Worm (Caenorhabditis elegans) whole organism, young adult: ENCODE data around the gene F11D5.1.

Experiments
- B0035.1 ChIP-seq: sonication (generic microtip); optimal IDR thresholded peaks from 2 replicates; lab custom pipeline; 2016; ENCODE audit warnings: missing genetic modification characterization, mild to moderate bottlenecking, missing compliant biosample characterization, missing genotype, missing genetic modification reagents
- D2030.7 ChIP-seq: fragments of 200-800 bp; sonication (Bioruptor generic); IDR thresholded peaks from 2 replicates; pipeline ENCODE4 v1.3.6; 2022; ENCODE audit warnings: missing genetic modification reagents, missing genetic modification characterization, missing compliant biosample characterization
- F22D6.2 ChIP-seq: sonication (generic microtip); optimal IDR thresholded peaks from 2 replicates; lab custom pipeline; 2016; ENCODE audit warnings: mild to moderate bottlenecking, missing genetic modification characterization, missing compliant biosample characterization
- F23B12.7 ChIP-seq: sonication (generic microtip); optimal IDR thresholded peaks from 2 replicates; lab custom pipeline; 2017; ENCODE audit warnings: missing genetic modification characterization, mild to moderate bottlenecking, missing compliant biosample characterization, antibody characterized with exemption, moderate library complexity; ENCODE audit not compliant: insufficient read depth
- F37B4.10 ChIP-seq: fragments of 200-800 bp; sonication (Bioruptor generic); IDR thresholded peaks from 2 replicates; pipeline ENCODE4 v1.3.6; 2022; ENCODE audit warnings: missing genetic modification characterization, missing compliant biosample characterization
- T07F8.4 ChIP-seq: sonication (generic microtip); optimal IDR thresholded peaks from 2 replicates; lab custom pipeline; 2016; ENCODE audit warnings: mild to moderate bottlenecking, missing genetic modification characterization, moderate library complexity, missing compliant biosample characterization
- aptf-3 ChIP-seq: fragments of 200-800 bp; sonication (Bioruptor generic); IDR thresholded peaks from 2 replicates; pipeline ENCODE4 v1.3.6; 2022; ENCODE audit warnings: missing genetic modification characterization, missing compliant biosample characterization
- attf-6 ChIP-seq: fragments of 200-800 bp; sonication (Bioruptor generic); IDR thresholded peaks from 2 replicates; pipeline ENCODE4 v1.3.6; 2022; ENCODE audit warnings: missing genetic modification reagents, missing genetic modification characterization, missing compliant biosample characterization
- bed-1 ChIP-seq: fragments of 200-800 bp; sonication (Bioruptor generic); IDR thresholded peaks from 2 replicates; pipeline ENCODE4 v1.3.6; 2022; ENCODE audit warnings: missing genetic modification reagents, missing genetic modification characterization, missing compliant biosample characterization
- cebp-2 ChIP-seq: fragments of 200-800 bp; sonication (Bioruptor generic); IDR thresholded peaks from 2 replicates; pipeline ENCODE4 v1.3.6; 2022; ENCODE audit warnings: missing genetic modification characterization, missing compliant biosample characterization
- chd-7 ChIP-seq: sonication (generic microtip); optimal IDR thresholded peaks from 2 replicates; lab custom pipeline; 2016; ENCODE audit warnings: mild to moderate bottlenecking, missing genetic modification characterization, moderate library complexity, missing compliant biosample characterization
- die-1 ChIP-seq: sonication (generic microtip); optimal IDR thresholded peaks from 2 replicates; lab custom pipeline; 2016; ENCODE audit warnings: missing genotype, mild to moderate bottlenecking, missing genetic modification characterization, missing compliant biosample characterization
- dox-1 ChIP-seq: fragments of 200-800 bp; sonication (Bioruptor generic); IDR thresholded peaks from 2 replicates; pipeline ENCODE4 v1.3.6; 2022; ENCODE audit warnings: missing genetic modification reagents, missing genetic modification characterization, missing compliant biosample characterization
- dpff-1 ChIP-seq: sonication (generic microtip); optimal IDR thresholded peaks from 2 replicates; lab custom pipeline; 2017; ENCODE audit warnings: mild to moderate bottlenecking, missing genetic modification characterization, missing compliant biosample characterization
- efl-1 ChIP-seq: fragments of 150-350 bp; optimal IDR thresholded peaks from 2 replicates; lab custom pipeline; 2014; ENCODE audit warnings: missing biosample characterization, missing genetic modification reagents, missing genetic modification characterization
- egl-18 ChIP-seq: fragments of 200-800 bp; sonication (Bioruptor generic); IDR thresholded peaks from 2 replicates; pipeline ENCODE4 v1.3.6; 2022; ENCODE audit warnings: missing genetic modification reagents, missing genetic modification characterization, missing compliant biosample characterization
- egrh-3 ChIP-seq: fragments of 200-800 bp; sonication (Bioruptor generic); IDR thresholded peaks from 2 replicates; pipeline ENCODE4 v1.3.6; 2022; ENCODE audit warnings: missing genetic modification reagents, missing genetic modification characterization, missing compliant biosample characterization
- fkh-3 ChIP-seq: sonication (generic microtip); optimal IDR thresholded peaks from 2 replicates; lab custom pipeline; 2016; ENCODE audit warnings: mild to moderate bottlenecking, missing genetic modification characterization, missing compliant biosample characterization
- hmg-20 ChIP-seq: fragments of 200-800 bp; sonication (Bioruptor generic); IDR thresholded peaks from 2 replicates; pipeline ENCODE4 v1.3.6; 2022; ENCODE audit warnings: missing genetic modification reagents, missing genetic modification characterization, missing compliant biosample characterization
- let-526 ChIP-seq: fragments of 200-800 bp; sonication (Bioruptor generic); IDR thresholded peaks from 2 replicates; pipeline ENCODE4 v1.3.6; 2022; ENCODE audit warnings: missing genetic modification reagents, missing genetic modification characterization, missing compliant biosample characterization
- let-607 ChIP-seq, 2 experiments: fragments of 200-800 bp in 1 of 2; sonication (Bioruptor generic) in 1 of 2; sonication (generic microtip) in 1 of 2; optimal IDR thresholded peaks; 2 replicates each; lab custom pipeline; 2016 to 2018; ENCODE audit warnings: mild to moderate bottlenecking in 2 of 2, missing compliant biosample characterization in 2 of 2, missing genetic modification characterization in 2 of 2, moderate library complexity in 2 of 2, missing genotype in 1 of 2
- lin-35 ChIP-seq, 3 experiments: fragments of 150-350 bp in 2 of 3; sonication (generic microtip) in 1 of 3; optimal IDR thresholded peaks; 2 replicates each; lab custom pipeline; 2014 to 2018; ENCODE audit warnings: missing biosample characterization in 3 of 3, missing genetic modification characterization in 3 of 3, missing genetic modification reagents in 3 of 3
- madf-3 ChIP-seq: fragments of 200-800 bp; sonication (Bioruptor generic); IDR thresholded peaks from 2 replicates; pipeline ENCODE4 v1.3.6; 2022; ENCODE audit warnings: missing genetic modification reagents, missing genetic modification characterization, missing compliant biosample characterization
- madf-8 ChIP-seq: fragments of 200-800 bp; sonication (Bioruptor generic); conservative IDR thresholded peaks from 2 replicates; pipeline ENCODE4 v1.3.6; 2022; ENCODE audit warnings: missing genetic modification reagents, missing genetic modification characterization, missing compliant biosample characterization
- mel-28 ChIP-seq: sonication (generic microtip); optimal IDR thresholded peaks from 2 replicates; lab custom pipeline; 2016; ENCODE audit warnings: borderline replicate concordance, mild to moderate bottlenecking, missing genetic modification characterization, missing compliant biosample characterization
- nfya-1 ChIP-seq: sonication (generic microtip); optimal IDR thresholded peaks from 2 replicates; lab custom pipeline; 2017; ENCODE audit warnings: antibody characterized with exemption, missing compliant biosample characterization, missing genetic modification characterization, borderline replicate concordance; ENCODE audit not compliant: insufficient read depth
- nfyb-1 ChIP-seq: fragments of 200-800 bp; sonication (Bioruptor generic); IDR thresholded peaks from 2 replicates; pipeline ENCODE4 v1.3.6; 2022; ENCODE audit warnings: missing genetic modification reagents, missing genetic modification characterization, missing compliant biosample characterization
- nhr-80 ChIP-seq: sonication (generic microtip); optimal IDR thresholded peaks from 2 replicates; lab custom pipeline; 2016; ENCODE audit warnings: missing genetic modification characterization, missing compliant biosample characterization
- pha-4 ChIP-seq: fragments of 150-350 bp; sonication (generic microtip); optimal IDR thresholded peaks from 2 replicates; lab custom pipeline; 2014; ENCODE audit warnings: missing biosample characterization, missing genetic modification reagents, missing genetic modification characterization
- repo-1 ChIP-seq: sonication (generic microtip); optimal IDR thresholded peaks from 2 replicates; lab custom pipeline; 2017; ENCODE audit warnings: mild to moderate bottlenecking, missing genetic modification characterization, missing compliant biosample characterization
- snpc-1.1 ChIP-seq: sonication (generic microtip); optimal IDR thresholded peaks from 2 replicates; lab custom pipeline; 2017; ENCODE audit warnings: missing genetic modification characterization, mild to moderate bottlenecking, missing compliant biosample characterization, antibody characterized with exemption, moderate library complexity, missing genotype, missing genetic modification reagents; ENCODE audit not compliant: insufficient read depth
- snpc-1.3 ChIP-seq: sonication (generic microtip); optimal IDR thresholded peaks from 2 replicates; lab custom pipeline; 2017; ENCODE audit warnings: missing genetic modification characterization, mild to moderate bottlenecking, missing compliant biosample characterization, antibody characterized with exemption, moderate library complexity, missing genotype, missing genetic modification reagents; ENCODE audit not compliant: insufficient read depth
- sptf-2 ChIP-seq: fragments of 200-800 bp; sonication (Bioruptor generic); optimal IDR thresholded peaks from 2 replicates; lab custom pipeline; 2018; ENCODE audit warnings: mild to moderate bottlenecking, missing genetic modification characterization, missing compliant biosample characterization
- tbp1 ChIP-seq: fragments of 200-800 bp; sonication (Bioruptor generic); optimal IDR thresholded peaks from 2 replicates; lab custom pipeline; 2018; ENCODE audit warnings: mild to moderate bottlenecking, missing genetic modification characterization, missing compliant biosample characterization
- tbx-9 ChIP-seq: sonication (generic microtip); optimal IDR thresholded peaks from 2 replicates; lab custom pipeline; 2016; ENCODE audit warnings: borderline replicate concordance, missing genetic modification characterization, inconsistent platforms, missing compliant biosample characterization
- unc-62 ChIP-seq: fragments of 150-350 bp; optimal IDR thresholded peaks from 2 replicates; lab custom pipeline; 2014; ENCODE audit warnings: missing biosample characterization, missing genetic modification reagents, missing genetic modification characterization
- zfh-2 ChIP-seq: fragments of 200-800 bp; sonication (Bioruptor generic); conservative IDR thresholded peaks from 2 replicates; pipeline ENCODE4 v1.3.6; 2022; ENCODE audit warnings: missing genetic modification reagents, missing genetic modification characterization, missing compliant biosample characterization

Gene F11D5.1

ce11 chrX:3301770-3302169, 31.2 kb upstream of the F11D5.1 start, which contains the start of gene F11D5.5 (continued):
- no peak for TF ChIP-seq madf-3
- no peak for TF ChIP-seq F23B12.7
- no peak for TF ChIP-seq attf-6 (GFP tag; lab: Robert Waterston, UW)
- TF ChIP-seq mel-28: no peak
- TF ChIP-seq nfyb-1 (GFP tag; lab: Robert Waterston, UW): no peak
- TF ChIP-seq unc-62 (GFP tag; lab: Kevin White, UChicago): no peak

- TF ChIP-seq aptf-3 (GFP tag; lab: Robert Waterston, UW) (no peak), chd-7 (tag; lab: Kevin White, UChicago) (no peak), mel-28 (no peak), madf-8 (GFP tag; lab: Robert Waterston, UW) (no peak), D2030.7 (GFP tag; lab: Robert Waterston, UW) (no peak), dpff-1 (no peak), T07F8.4 (tag; lab: Kevin White, UChicago) (no peak), let-607 (tag; optimal IDR thresholded peaks at IDR 0.05; lab: Kevin White, UChicago) (no peak), egrh-3 (GFP tag; lab: Robert Waterston, UW) (no peak), die-1 (tag; lab: Kevin White, UChicago) (no peak), sptf-2 (GFP tag; lab: Kevin White, UChicago) (no peak), bed-1 (no peak), nfya-1 (tag; lab: Kevin White, UChicago) (no peak), snpc-1.1 (tag; lab: Kevin White, UChicago) (no peak)
These were observed 28.9 kb upstream of the F11D5.1 start, which contains the start of gene F11D5.7 for ce11 chrX:3304068-3304467. TSS of gene F11D5.7 (plus strand) at chrX:3304368.

DNA sequence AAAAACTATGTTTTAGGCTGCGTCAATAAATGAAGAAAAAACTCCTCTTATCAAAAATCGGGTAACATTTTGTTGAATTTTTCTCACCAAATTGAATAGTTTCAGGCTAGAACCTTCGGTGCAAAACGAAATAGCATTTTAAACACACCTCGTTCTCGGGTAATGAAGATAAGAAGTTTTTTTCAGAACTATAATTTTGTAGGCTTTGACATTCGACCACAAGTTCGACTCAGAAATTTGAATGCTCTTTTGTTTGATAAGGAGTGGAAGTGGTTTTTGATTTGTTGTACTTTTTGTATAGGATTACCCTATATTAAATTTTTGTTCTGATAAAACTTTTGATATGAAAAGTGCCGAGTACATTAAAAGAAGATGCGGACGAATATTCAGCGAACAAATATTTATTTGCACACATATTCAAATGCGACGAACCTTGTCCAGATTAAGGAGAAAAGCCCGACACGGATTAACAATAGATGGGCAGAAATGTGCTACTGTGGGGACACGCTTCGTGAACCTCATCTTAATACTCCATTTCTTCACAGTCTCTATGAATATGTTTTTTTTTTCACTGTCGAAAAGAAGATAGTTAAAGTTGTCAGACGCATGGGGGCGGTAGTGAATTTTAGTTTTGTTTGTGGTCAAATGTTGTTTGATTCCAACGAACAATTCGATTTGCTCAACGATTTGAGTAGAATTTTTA, 26.2 kb upstream of the F11D5.1 start:
- TF ChIP-seq snpc-1.3 (tag; lab: Kevin White, UChicago) (no peak), tbx-9 (no peak), F22D6.2 (tag; lab: Kevin White, UChicago) (no peak), repo-1 (no peak), nhr-80 (peak; percentile 93), fkh-3 (tag; lab: Kevin White, UChicago) (no peak), pha-4 (no peak), dox-1 (GFP tag; lab: Robert Waterston, UW) (no peak)

DNA sequence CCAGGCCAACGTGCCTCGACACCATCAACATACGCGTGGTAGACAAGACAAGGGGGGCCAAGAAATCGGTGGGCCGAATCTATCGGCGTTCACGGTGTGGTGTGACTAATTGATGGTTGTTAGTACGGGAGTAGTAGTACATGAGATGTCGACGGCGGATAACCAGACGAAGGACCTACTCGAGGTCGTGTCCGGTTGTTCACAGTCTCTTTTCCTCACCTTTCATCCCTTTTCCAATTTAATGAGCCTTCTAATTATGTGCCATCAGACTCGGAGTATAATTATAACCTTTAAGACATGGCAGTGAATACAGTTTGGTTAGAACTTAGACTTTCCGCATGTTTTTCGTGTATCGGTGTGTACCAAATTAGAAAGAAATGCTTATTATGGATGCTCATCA, 22.2 kb upstream of the F11D5.1 start:
- no peak for TF ChIP-seq B0035.1 (tag; lab: Kevin White, UChicago)
- no peak for TF ChIP-seq lin-35 (GFP tag; optimal IDR thresholded peaks at IDR 0.05; lab: Kevin White, UChicago)
- TF ChIP-seq zfh-2 (GFP tag; lab: Robert Waterston, UW): no peak
- no peak for TF ChIP-seq egl-18 (GFP tag; lab: Robert Waterston, UW)
- no peak for TF ChIP-seq let-526 (GFP tag; lab: Robert Waterston, UW)
- no peak for TF ChIP-seq efl-1 (GFP tag; lab: Kevin White, UChicago)
- TF ChIP-seq F37B4.10 (GFP tag; lab: Robert Waterston, UW): no peak
- no peak for TF ChIP-seq hmg-20 (GFP tag; lab: Robert Waterston, UW)
- TF ChIP-seq cebp-2 (GFP tag; lab: Robert Waterston, UW): no peak
- no peak for TF ChIP-seq tbp1 (GFP tag; lab: Kevin White, UChicago)
- TF ChIP-seq, all 124 proteins: peak for 0
